Fruit fly (Drosophila melanogaster): ENCODE results near the gene CG13040.
A peak's percentile ranks its signal among the peaks of the same experiment; 100 is the strongest.

The CG13040 gene

DNA sequence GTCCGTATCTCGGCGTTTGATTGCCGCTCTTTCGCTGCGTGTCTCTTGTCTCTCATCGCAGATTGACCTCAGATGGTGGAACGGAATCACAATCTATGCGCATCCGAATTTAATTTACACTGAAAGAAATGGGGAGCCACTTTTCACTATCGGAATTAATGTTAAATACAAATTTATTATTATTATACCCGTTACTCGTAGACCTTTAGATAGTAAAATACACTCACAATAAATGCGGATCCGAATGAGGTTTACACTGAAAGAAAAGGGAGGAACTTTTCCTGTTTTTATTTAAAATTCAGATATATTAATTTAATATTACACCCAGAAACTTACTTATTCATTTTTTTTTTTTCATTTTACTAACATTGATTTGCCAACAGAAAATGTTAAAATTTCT, 37.5 kb downstream of the CG13040 start (continued):
- TF ChIP-seq Fer3 (tag; optimal IDR thresholded peaks at IDR 0.05) = no peak
- TF ChIP-seq MBD-R2 (GFP tag; IDR thresholded peaks at IDR 0.05) = no peak
- TF ChIP-seq prd (optimal IDR thresholded peaks at IDR 0.05) = no peak
- TF ChIP-seq prd (GFP tag; IDR thresholded peaks at IDR 0.05) = peak; percentile 38; the same call in 1 of the 3 replicates
- TF ChIP-seq Elba2 (GFP tag; optimal IDR thresholded peaks at IDR 0.05) = no peak
- peak; percentile 22; the same call in 1 of the 2 replicates for TF ChIP-seq E2f2 (GFP tag; IDR thresholded peaks at IDR 0.05)
- no peak for TF ChIP-seq CG16863 (GFP tag; optimal IDR thresholded peaks at IDR 0.05)
- TF ChIP-seq Atf6 (GFP tag; IDR thresholded peaks at IDR 0.05) = peak; percentile 38; the same call in 1 of the 2 replicates
- TF ChIP-seq CG30403 (GFP tag; optimal IDR thresholded peaks at IDR 0.05) = peak; percentile 48
- no peak for TF ChIP-seq CG18011 (GFP tag; optimal IDR thresholded peaks at IDR 0.05)
- peak; percentile 58; the same call in 1 of the 2 replicates for TF ChIP-seq Ada2b (GFP tag; IDR thresholded peaks at IDR 0.05)
- no peak for TF ChIP-seq ATbp (GFP tag; optimal IDR thresholded peaks at IDR 0.05)
- TF ChIP-seq CG6272 (GFP tag; IDR thresholded peaks at IDR 0.05) = no peak
- no peak for TF ChIP-seq z (GFP tag; IDR thresholded peaks at IDR 0.05)
- TF ChIP-seq Dek (tag; optimal IDR thresholded peaks at IDR 0.05) = no peak
- peak; percentile 59 for TF ChIP-seq unpg (GFP tag; optimal IDR thresholded peaks at IDR 0.05)
- TF ChIP-seq CG17829 (tag; optimal IDR thresholded peaks at IDR 0.05) = no peak
- no peak for TF ChIP-seq sens (GFP tag)
- no peak for TF ChIP-seq cg (GFP tag; optimal IDR thresholded peaks at IDR 0.05)
- TF ChIP-seq CG4730 (GFP tag; IDR thresholded peaks at IDR 0.05) = peak; percentile 50; the same call in 1 of the 2 replicates
- TF ChIP-seq dmrt99B (tag; optimal IDR thresholded peaks at IDR 0.05) = peak; percentile 43
- no peak for TF ChIP-seq crc (GFP tag; optimal IDR thresholded peaks at IDR 0.05)
- no peak for TF ChIP-seq CG1602 (GFP tag; optimal IDR thresholded peaks at IDR 0.05)
- TF ChIP-seq lilli (GFP tag; optimal IDR thresholded peaks at IDR 0.05) = no peak
- 0 out of 4 replicates have a peak, but pooled peaks have one; percentile 13 for TF ChIP-seq Gug (GFP tag; IDR thresholded peaks at IDR 0.05)
- TF ChIP-seq Dp (GFP tag; optimal IDR thresholded peaks at IDR 0.05) = no peak
- TF ChIP-seq CG3726 (GFP tag; IDR thresholded peaks at IDR 0.05) = no peak
- no peak for TF ChIP-seq CG1603 (tag; optimal IDR thresholded peaks at IDR 0.05)
- no peak for TF ChIP-seq mld (GFP tag; IDR thresholded peaks at IDR 0.05; ENCODE audit: partially characterized antibody)
- 0 out of 2 replicates have a peak, but pooled peaks have one; percentile 28 for TF ChIP-seq ranshi (GFP tag; IDR thresholded peaks at IDR 0.05)
- no peak for TF ChIP-seq CG13287 (GFP tag; IDR thresholded peaks at IDR 0.05; ENCODE audit: partially characterized antibody)
- TF ChIP-seq CG7357 (GFP tag; IDR thresholded peaks at IDR 0.05) = 0 out of 3 replicates have a peak, but pooled peaks have one; percentile 21
- peak; percentile 15; the same call in 1 of the 2 replicates for TF ChIP-seq sisA (GFP tag; IDR thresholded peaks at IDR 0.05)
- no peak for TF ChIP-seq CG12236 (GFP tag; optimal IDR thresholded peaks at IDR 0.05)
- no peak for TF ChIP-seq CG4820 (GFP tag; optimal IDR thresholded peaks at IDR 0.05)
- peak; percentile 25 for TF ChIP-seq CG9437 (GFP tag; optimal IDR thresholded peaks at IDR 0.05)
- no peak for TF ChIP-seq PHDP (tag; optimal IDR thresholded peaks at IDR 0.05)
- peak; percentile 19 for TF ChIP-seq lab (GFP tag; optimal IDR thresholded peaks at IDR 0.05)
- TF ChIP-seq tgo (GFP tag; IDR thresholded peaks at IDR 0.05) = peak; percentile 43; the same call in 1 of the 3 replicates
- peak; percentile 41 for TF ChIP-seq CG13424 (tag; optimal IDR thresholded peaks at IDR 0.05)
- no peak for TF ChIP-seq CG16779 (GFP tag; IDR thresholded peaks at IDR 0.05)
- no peak for TF ChIP-seq Ssrp (tag; optimal IDR thresholded peaks at IDR 0.05)
- TF ChIP-seq maf-S (GFP tag; optimal IDR thresholded peaks at IDR 0.05) = no peak
- peak; percentile 46; the same call in 1 of the 2 replicates for TF ChIP-seq CG32767 (GFP tag; IDR thresholded peaks at IDR 0.05)
- no peak for TF ChIP-seq abd-A (tag; optimal IDR thresholded peaks at IDR 0.05)
- no peak for TF ChIP-seq pan (optimal IDR thresholded peaks at IDR 0.05)
- peak in 1 of 2 experiments; percentile 37 for TF ChIP-seq pan (GFP tag; optimal IDR thresholded peaks at IDR 0.05 in 1 of 2, IDR thresholded peaks at IDR 0.05 in 1 of 2)
- peak; percentile 58; the same call in 2 of the 3 replicates for TF ChIP-seq so (GFP tag; IDR thresholded peaks at IDR 0.05)
- TF ChIP-seq nerfin-2 (GFP tag; IDR thresholded peaks at IDR 0.05; ENCODE audit: partially characterized antibody) = no peak
- TF ChIP-seq ewg (GFP tag; optimal IDR thresholded peaks at IDR 0.05) = no peak
- TF ChIP-seq H15 (GFP tag; IDR thresholded peaks at IDR 0.05) = peak; percentile 53; the same call in 1 of the 3 replicates
